Worm (Caenorhabditis elegans) whole organism, L4 larva: ENCODE results near the gene srh-148.

Experiments
- daf-12 ChIP-seq: fragments of 150-350 bp; optimal IDR thresholded peaks from 2 replicates; lab custom pipeline; 2014; ENCODE audit warnings: missing biosample characterization, missing genetic modification reagents, missing genetic modification characterization
- dpl-1 ChIP-seq: fragments of 150-350 bp; optimal IDR thresholded peaks from 2 replicates; lab custom pipeline; 2014; ENCODE audit warnings: missing biosample characterization, missing genetic modification reagents, missing genetic modification characterization
- lin-13 ChIP-seq: fragments of 150-350 bp; optimal IDR thresholded peaks from 2 replicates; lab custom pipeline; 2014; ENCODE audit warnings: missing biosample characterization, missing genetic modification reagents, missing genetic modification characterization
- mdl-1 ChIP-seq, 2 experiments: fragments of 150-350 bp in 1 of 2; sonication (generic microtip) in 1 of 2; optimal IDR thresholded peaks; 2 replicates each; lab custom pipeline; 2014 to 2017; ENCODE audit warnings: missing biosample characterization in 2 of 2, missing genetic modification characterization in 2 of 2
- nhr-11 ChIP-seq: fragments of 150-350 bp; optimal IDR thresholded peaks from 2 replicates; lab custom pipeline; 2014; ENCODE audit warnings: missing biosample characterization, missing genetic modification characterization
- set-16 ChIP-seq: fragments of 200-800 bp; sonication (Bioruptor generic); IDR thresholded peaks from 2 replicates; pipeline ENCODE4 v1.3.6; 2022; ENCODE audit warnings: missing genetic modification reagents, missing genetic modification characterization, missing compliant biosample characterization
- zag-1 ChIP-seq: fragments of 150-350 bp; optimal IDR thresholded peaks from 2 replicates; lab custom pipeline; 2014; ENCODE audit warnings: missing biosample characterization, missing genetic modification characterization
- ztf-7 ChIP-seq: fragments of 150-350 bp; optimal IDR thresholded peaks from 2 replicates; lab custom pipeline; 2014; ENCODE audit warnings: missing biosample characterization, missing genetic modification characterization

DNA sequence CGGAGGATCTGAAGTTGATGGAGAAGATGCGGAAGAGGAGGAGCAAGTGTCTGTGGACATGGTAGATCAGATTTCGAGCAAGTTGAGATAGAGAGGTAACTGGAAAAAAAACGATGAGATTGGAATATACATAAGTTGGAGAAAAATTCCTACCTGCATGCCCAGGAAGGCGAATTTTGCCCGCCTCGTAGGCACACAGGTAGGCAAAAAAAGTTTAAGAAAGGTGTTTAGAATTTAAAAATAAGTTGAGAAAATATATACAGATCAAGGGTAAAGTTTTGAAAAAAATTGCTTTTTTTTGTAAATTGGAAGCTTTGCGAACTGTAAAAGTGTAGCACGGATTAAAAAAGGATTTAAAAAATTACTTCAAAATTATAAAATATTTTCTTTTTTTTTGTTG lies 21.3 kb upstream of the srh-148 start, which contains the start of gene nhr-84:
- TF ChIP-seq nhr-11 (tag; lab: Kevin White, UChicago), result no peak
- TF ChIP-seq daf-12, result no peak
- no peak for TF ChIP-seq ztf-7 (tag; lab: Kevin White, UChicago)
- TF ChIP-seq mdl-1 (tag; optimal IDR thresholded peaks at IDR 0.05; lab: Kevin White, UChicago), result no peak
- no peak for TF ChIP-seq set-16
- no peak for TF ChIP-seq zag-1 (tag; lab: Kevin White, UChicago)
- no peak for TF ChIP-seq lin-13 (GFP tag; lab: Kevin White, UChicago)
- TF ChIP-seq dpl-1 (GFP tag; lab: Kevin White, UChicago), result no peak
